Fruit fly (Drosophila melanogaster) ovary, adult (tissue): ENCODE data around the gene r-l.

Experiments
- CG17801 ChIP-seq: fragments of 200-800 bp; optimal IDR thresholded peaks from 2 replicates; lab custom pipeline; 2019; ENCODE audit warnings: missing biosample characterization, mild to moderate bottlenecking, missing genetic modification characterization, moderate library complexity; ENCODE audit not compliant: partially characterized antibody

Gene r-l

dm6 chr3R:21065696-21066080 is 7.4 kb downstream of the r-l start:
- TF ChIP-seq CG17801 (GFP tag; lab: Kevin White, UChicago), result no peak

DNA sequence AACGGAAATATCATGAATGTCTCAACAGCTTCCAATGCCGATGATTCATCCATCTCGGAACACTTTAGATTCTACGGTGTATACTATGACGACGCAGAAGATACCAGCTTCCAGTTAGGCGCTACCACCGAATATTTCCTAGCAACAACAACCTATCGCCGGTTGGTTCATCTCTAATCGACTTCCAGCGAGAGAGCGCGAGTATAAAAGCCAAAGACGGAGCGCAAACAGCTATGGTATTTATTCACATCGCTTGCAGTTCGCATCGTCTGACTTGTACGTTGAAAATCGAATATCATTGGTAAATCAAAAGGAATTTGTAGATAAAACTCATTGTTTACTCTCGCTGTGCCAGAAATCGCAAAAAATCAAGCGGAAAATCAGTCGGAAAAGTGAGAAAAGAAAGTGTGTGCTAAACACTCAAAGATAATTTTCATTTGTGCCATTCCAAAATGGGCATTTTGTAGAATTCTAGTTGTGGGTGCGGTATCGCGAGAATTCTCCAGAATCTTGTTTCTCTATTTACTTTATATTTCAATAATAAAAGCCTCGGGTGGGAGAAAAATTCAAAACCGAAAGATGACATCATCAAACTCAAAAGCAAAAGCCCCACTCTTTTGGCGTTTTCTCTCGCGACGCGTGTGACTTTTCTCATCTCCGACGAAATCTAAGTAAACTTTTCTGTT is 8.0 kb downstream of the r-l start, which contains the start of gene AnxB9:
TSS of gene AnxB9 (plus strand) at position 232 of the 686 bp plus-strand sequence.
- TF ChIP-seq CG17801 (GFP tag; lab: Kevin White, UChicago), result peak; percentile 66

DNA sequence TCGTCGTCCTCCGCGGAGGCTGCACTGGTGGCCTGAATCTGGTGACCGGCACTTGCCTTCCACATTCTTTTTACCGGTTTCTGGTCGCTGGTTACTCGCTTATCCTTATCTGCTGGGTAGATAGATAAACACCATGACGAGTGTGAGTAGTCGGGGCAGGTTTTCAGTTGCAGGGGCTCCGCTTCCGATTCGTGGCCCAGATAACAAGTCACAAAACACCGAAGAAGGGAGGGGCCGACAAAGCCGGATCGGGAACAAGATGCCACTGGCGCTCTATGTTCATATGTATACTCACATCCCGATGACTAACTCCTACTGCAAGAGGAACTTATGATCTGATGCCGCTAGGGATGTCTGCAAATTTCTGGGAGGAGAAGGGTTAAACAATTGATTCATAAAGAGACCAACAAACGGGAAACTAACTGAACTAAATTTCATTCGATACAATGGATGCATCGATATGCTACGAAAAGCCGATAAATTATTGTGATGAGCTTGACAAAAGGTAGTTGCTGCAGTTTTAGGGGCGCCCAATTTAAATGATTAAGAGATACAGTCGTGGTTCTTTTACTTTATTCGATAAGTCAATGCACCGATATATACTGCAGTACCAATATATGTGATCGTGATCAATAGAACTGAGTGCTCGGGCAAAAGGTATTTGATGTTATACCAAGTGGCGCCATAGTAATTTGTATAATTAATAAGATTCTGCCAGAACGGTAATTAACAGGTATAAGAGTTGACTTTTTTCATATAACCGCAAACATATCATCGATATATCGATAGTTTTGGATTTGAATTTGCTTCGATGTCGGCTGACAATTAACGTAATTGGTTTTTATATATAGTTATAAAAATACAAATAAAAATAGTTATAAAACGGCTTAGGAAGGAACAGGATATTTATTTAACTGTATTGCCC is 8.9 kb downstream of the r-l start, which contains the start of gene Cortactin:
TSS of gene Cortactin (minus strand) at position 472 of the 925 bp plus-strand sequence.
- TF ChIP-seq CG17801 (GFP tag; lab: Kevin White, UChicago), result no peak

DNA sequence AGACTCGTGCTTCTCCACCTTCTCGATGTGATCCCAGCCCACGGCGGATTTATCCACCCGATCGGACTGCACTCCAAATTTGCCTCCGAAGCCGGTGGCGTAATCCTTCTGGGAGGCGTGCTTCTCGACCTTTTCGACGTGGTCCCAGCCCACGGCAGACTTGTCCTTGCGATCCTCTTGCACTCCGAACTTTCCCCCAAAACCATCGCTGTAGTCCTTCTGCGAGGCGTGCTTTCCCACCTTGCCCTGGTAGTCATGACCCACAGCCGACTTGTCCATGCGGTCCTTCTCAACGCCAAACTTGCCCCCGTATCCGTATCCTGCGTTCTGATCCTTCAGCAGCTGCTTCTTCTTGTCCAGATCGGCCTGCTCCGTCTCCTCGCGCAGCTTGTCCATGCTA is 9.7 kb downstream of the r-l start:
- TF ChIP-seq CG17801 (GFP tag; lab: Kevin White, UChicago), result no peak

- TF ChIP-seq CG17801 (GFP tag; lab: Kevin White, UChicago), result peak; percentile 12
Observed at dm6 chr3R:21060430-21061245, 12.5 kb downstream of the r-l start, which contains the start of gene Mvl. TSS of gene Mvl (minus strand) at chr3R:21060800.

DNA sequence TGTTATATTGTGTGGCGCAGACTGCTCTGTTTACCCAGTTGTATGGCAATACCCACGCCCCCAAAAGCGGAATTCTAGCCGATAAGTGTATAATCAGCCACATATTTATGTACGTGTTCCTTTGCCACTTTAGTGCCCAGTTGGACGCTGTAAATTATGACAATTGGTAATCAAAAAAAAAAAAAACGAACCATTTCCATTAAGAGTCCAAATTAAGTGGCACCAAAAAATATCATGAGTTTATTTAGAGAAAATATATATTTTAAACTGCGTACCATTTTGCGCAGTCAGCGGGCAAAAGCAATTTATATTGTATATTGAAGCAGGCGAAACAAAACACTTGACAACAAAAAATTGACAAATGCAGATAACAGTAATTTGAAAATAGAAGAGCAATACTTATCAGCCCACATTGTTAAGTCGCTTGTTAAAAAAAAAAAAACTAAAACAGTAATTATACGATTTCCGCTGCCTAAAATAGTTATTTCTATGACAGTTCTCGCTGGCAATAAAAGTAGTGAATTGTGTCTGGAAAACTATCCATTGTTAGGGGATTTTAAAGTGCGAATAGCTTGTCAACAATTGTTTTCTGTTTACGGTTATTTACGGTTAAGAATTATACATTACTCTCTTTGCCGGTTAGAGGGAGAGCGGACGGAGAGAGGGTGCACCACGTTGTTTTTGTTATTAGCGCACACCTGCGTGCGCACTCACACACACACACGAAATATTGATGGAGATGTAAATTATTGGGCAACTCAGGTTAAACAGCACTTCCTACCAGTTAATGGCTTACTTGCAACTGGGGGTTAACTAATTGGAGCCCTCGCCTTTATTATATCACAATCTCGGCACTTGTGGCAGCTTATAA is 13.4 kb downstream of the r-l start:
- no peak for TF ChIP-seq CG17801 (GFP tag; lab: Kevin White, UChicago)

DNA sequence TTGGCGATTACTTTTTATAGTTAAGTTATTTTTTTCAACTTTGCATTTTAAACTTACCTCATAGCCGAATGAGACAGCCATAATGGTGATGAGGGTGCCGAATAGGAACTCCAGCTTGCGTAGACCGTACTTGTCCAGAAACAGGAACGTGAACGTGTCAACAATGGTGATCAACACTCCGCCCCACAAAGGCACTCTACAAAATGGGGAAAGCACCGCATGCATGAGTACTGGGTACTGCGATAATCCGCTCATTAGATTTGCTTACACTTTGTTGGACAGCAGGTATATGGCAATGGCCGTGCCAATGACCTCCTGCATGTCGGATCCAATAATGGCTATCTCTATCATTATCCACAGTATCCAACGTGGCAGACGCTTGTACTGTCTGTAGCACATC is 15.6 kb downstream of the r-l start:
- no peak for TF ChIP-seq CG17801 (GFP tag; lab: Kevin White, UChicago)

DNA sequence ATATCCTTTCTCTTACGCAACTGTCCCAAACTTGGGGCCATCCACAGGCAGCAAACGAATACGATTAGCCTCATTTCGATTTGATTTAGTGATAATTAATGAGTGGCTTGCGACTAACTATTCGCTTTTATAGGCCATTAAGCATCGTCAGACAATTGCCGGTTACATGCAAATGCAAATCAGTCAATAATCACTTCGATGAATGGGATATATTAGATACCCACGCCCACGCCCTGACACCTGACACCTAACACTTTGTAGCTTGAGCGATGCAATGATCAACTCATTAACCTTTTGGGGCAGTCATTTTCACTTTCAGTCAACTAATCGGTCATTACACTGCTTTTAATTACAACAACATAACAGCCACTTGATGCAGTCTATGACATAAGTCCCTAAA is 22.2 kb downstream of the r-l start, which contains the start of gene Jhbp15:
TSS of gene Jhbp15 (minus strand) at position 101 of the 400 bp plus-strand sequence.
- no peak for TF ChIP-seq CG17801 (GFP tag; lab: Kevin White, UChicago)

dm6 chr3R:21048729-21049128 is 24.4 kb downstream of the r-l start, which contains the start of gene CG7079:
TSS of gene CG7079 (minus strand) at chr3R:21048829.
- no peak for TF ChIP-seq CG17801 (GFP tag; lab: Kevin White, UChicago)

DNA sequence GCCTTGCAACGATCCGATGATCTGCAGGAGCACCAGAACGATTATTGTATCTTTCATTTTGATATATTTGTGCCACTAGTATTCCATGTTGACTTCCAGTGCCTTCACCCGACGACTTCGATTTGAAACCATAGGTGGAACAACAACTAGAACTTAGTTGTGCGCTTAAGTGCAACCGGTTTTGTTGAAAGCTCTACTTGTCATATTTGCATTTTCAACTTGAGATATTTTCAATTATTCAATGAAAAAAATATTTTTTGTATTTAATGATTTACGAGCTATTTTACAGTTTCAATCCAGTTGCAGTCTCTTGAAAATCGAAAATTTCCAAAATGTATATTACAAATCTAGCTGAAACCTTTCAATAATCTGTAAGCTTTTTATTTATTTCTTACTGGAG is 26.2 kb downstream of the r-l start, which contains the start of gene CG31207:
TSS of gene CG31207 (minus strand) at position 101 of the 400 bp plus-strand sequence.
- no peak for TF ChIP-seq CG17801 (GFP tag; lab: Kevin White, UChicago)

- no peak for TF ChIP-seq CG17801 (GFP tag; lab: Kevin White, UChicago)
Observed at dm6 chr3R:21045742-21046141, 27.4 kb downstream of the r-l start, which contains the start of gene CG31189. TSS of gene CG31189 (minus strand) at chr3R:21045842.

DNA sequence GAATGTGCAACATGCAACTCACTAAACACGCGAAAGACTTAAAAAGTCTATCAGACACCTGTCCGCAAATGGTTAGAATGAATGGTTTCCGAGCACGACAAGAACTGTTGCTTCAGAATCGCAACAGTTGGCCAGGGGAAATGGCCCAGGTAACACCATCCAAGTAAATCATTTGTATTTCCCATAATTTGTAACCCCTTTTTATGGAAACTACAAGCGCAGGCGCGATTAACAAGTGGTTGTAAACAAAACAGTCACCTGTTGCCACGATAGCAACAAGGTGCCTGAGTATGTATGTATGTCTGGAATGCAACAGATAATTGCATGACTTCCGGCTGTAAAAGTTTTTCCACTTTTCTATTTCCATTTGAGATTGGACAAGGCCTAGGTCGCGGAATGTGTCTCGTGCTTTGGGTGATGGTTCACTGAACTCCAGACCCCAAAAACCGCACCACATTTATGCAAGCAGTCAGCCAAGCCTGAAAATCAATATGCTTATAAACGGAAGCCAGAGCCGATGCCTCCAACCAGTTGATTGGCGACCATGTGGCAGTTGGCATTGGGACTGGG is 29.5 kb downstream of the r-l start, which contains the start of gene CG12278:
TSS of gene CG12278 (plus strand) at position 520 of the 570 bp plus-strand sequence.
- TF ChIP-seq CG17801 (GFP tag; lab: Kevin White, UChicago), result no peak

DNA sequence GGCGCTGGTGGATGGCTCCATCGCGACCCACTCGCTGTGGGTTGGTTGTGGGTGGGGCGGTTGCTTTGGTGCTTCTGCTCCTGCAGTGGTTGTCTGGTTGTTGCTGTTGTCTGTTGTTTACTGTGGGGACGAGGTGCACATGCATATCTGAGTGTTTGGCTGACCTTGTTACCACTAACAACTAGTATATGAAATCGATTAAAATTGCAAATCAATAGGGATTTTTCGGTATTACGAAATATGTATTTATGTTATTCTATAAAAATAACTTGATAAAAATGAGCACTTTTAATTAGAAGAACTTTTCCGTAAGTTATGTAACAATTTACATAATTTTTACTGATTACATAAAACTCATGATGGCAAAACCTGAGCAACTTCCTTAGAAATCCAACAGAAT is 30.7 kb downstream of the r-l start, which contains the start of gene Dhc93AB:
TSS of gene Dhc93AB (minus strand) at position 101 of the 400 bp plus-strand sequence.
- no peak for TF ChIP-seq CG17801 (GFP tag; lab: Kevin White, UChicago)
